Worm (Caenorhabditis elegans): ENCODE measurements around the gene srh-208.

Gene srh-208

DNA sequence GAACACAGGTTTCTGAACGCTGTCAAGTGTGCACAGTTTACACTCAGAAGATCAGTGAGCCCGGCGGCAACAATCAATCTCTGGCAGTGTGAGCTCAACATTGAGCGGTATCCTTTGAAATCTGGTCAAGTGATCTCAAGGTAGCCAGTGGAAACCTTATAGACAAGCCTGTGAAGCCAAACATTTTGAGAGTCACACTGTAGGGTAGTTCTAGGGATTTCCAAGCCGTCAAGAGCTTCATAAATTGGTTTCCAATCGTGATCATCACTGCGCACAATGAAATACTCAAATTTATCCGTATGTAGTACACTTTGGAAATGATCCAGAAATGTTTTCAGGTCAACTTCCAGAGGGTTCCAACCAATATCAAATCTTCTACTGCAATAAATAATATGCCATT is 10.3 kb upstream of the srh-208 start, which contains the start of gene F55C9.15:
Gene F55C9.15 (minus strand): TSS at position 101 of the 400 bp plus-strand sequence.
- TF ChIP-seq elt-3 (tag; optimal IDR thresholded peaks at IDR 0.05) = no peak
- TF ChIP-seq snpc-4 (tag; optimal IDR thresholded peaks at IDR 0.05) = no peak
- no peak for TF ChIP-seq elt-1 (tag; optimal IDR thresholded peaks at IDR 0.05)
- no peak for TF ChIP-seq unc-62 (GFP tag; optimal IDR thresholded peaks at IDR 0.05)
- no peak for TF ChIP-seq lin-39 (tag; optimal IDR thresholded peaks at IDR 0.05)
- no peak for TF ChIP-seq R02D3.7 (tag; optimal IDR thresholded peaks at IDR 0.05)
- no peak for TF ChIP-seq ztf-11 (tag; optimal IDR thresholded peaks at IDR 0.05)
- TF ChIP-seq mdl-1 (tag; optimal IDR thresholded peaks at IDR 0.05) = no peak
- TF ChIP-seq lsy-12 (tag; optimal IDR thresholded peaks at IDR 0.05) = no peak

DNA sequence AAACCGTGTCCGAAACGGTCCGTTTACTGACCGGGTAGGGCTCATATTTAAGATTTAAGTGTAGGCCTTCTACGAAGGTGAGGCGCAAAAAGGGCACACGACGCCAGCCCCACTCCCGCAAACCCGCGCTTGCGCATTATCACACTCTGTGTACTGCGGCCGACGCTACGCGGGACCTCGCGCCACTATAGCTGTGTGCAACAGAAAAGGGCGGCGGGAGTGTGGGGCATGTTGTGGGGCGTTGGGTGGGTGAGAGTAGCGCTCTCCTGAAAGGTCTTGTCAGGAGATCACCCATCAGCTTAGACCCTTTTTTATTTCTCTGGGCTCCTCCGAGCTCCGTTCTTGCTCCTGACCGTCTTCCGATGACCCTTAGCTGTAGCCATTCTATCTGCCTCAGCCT is 9.0 kb upstream of the srh-208 start:
- TF ChIP-seq ztf-4 (tag; optimal IDR thresholded peaks at IDR 0.05) (no peak), fkh-2 (tag; optimal IDR thresholded peaks at IDR 0.05) (no peak), snpc-4 (tag; optimal IDR thresholded peaks at IDR 0.05) (no peak), nhr-25 (tag; optimal IDR thresholded peaks at IDR 0.05) (no peak), elt-1 (tag; optimal IDR thresholded peaks at IDR 0.05) (no peak), jun-1 (tag; optimal IDR thresholded peaks at IDR 0.05) (no peak), elt-2 (tag; optimal IDR thresholded peaks at IDR 0.05) (no peak), ztf-11 (tag; optimal IDR thresholded peaks at IDR 0.05) (no peak), nhr-43 (tag; optimal IDR thresholded peaks at IDR 0.05; ENCODE audit: poor library complexity, severe bottlenecking) (no peak), nhr-77 (tag; optimal IDR thresholded peaks at IDR 0.05) (no peak), ZK546.5 (tag; optimal IDR thresholded peaks at IDR 0.05) (no peak), nhr-237 (tag; optimal IDR thresholded peaks at IDR 0.05) (no peak), nhr-11 (tag; optimal IDR thresholded peaks at IDR 0.05) (no peak), ceh-82 (tag; optimal IDR thresholded peaks at IDR 0.05) (no peak)

DNA sequence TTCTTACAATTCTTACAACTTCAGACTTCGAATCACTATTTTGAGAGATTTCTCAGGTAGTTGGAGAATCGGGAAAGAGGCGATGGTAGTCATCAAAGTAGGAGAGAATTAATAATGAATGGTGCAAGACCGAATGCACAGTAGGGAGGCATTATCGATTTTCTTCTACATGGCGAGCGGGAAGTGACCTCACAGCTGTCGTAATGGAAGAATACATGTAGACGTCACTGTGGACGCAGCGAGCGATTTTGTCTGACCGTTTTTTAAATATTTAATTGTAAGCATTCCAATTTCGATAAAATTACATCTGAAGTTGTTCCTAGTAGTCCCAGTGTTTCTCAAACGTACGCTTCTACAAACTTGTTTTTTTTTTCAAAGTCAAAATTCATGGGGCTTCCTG is 7.6 kb upstream of the srh-208 start, which contains the start of gene F55C9.11:
Gene F55C9.11 (minus strand): TSS at position 101 of the 400 bp plus-strand sequence.
- TF ChIP-seq ztf-4 (tag; optimal IDR thresholded peaks at IDR 0.05) (no peak), eor-1 (tag; optimal IDR thresholded peaks at IDR 0.05) (no peak), unc-62 (GFP tag; optimal IDR thresholded peaks at IDR 0.05) (no peak), lsy-12 (tag; optimal IDR thresholded peaks at IDR 0.05) (no peak), mdl-1 (tag; optimal IDR thresholded peaks at IDR 0.05) (no peak), R02D3.7 (tag; optimal IDR thresholded peaks at IDR 0.05) (no peak), nhr-237 (tag; optimal IDR thresholded peaks at IDR 0.05) (no peak), snpc-4 (tag; optimal IDR thresholded peaks at IDR 0.05) (no peak)

DNA sequence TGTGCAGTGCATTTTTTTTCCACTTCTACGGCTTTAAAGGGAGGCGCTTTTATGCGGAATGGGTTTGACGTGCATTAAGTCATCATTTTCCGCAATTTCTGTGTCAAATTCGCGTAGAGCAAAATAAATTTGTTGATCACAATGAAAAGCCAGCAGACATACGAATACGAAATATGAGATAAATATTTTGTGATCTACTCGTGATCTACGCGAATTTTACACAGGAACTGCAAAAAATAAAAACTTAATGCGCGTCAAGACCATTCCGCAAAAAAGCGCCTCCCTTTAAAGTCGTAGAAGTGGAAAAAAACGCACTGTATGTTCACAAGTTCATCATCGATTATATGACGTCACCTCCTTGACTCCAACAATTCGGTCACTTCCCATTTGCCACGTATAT is 5.8 kb upstream of the srh-208 start, which contains the start of gene C43D7.8:
Gene C43D7.8 (minus strand): TSS at position 101 of the 400 bp plus-strand sequence.
- TF ChIP-seq sea-2 (GFP tag; optimal IDR thresholded peaks at IDR 0.05) = no peak
- no peak for TF ChIP-seq eor-1 (tag; optimal IDR thresholded peaks at IDR 0.05)
- TF ChIP-seq hmg-11 (tag; optimal IDR thresholded peaks at IDR 0.05) = no peak
- no peak for TF ChIP-seq nhr-67 (tag; optimal IDR thresholded peaks at IDR 0.05)
- no peak for TF ChIP-seq ceh-9 (tag; optimal IDR thresholded peaks at IDR 0.05)
- TF ChIP-seq nhr-11 (tag; optimal IDR thresholded peaks at IDR 0.05) = no peak
- TF ChIP-seq egl-27 (tag; optimal IDR thresholded peaks at IDR 0.05) = no peak
- no peak for TF ChIP-seq pha-4 (tag; optimal IDR thresholded peaks at IDR 0.05)
- TF ChIP-seq elt-3 (tag; optimal IDR thresholded peaks at IDR 0.05) = no peak
- TF ChIP-seq fkh-2 (tag; optimal IDR thresholded peaks at IDR 0.05) = no peak
- TF ChIP-seq lin-15B (tag; optimal IDR thresholded peaks at IDR 0.05) = no peak
- no peak for TF ChIP-seq egl-5 (tag; optimal IDR thresholded peaks at IDR 0.05)
- TF ChIP-seq lin-39 (tag; optimal IDR thresholded peaks at IDR 0.05) = no peak
- TF ChIP-seq unc-62 (GFP tag; optimal IDR thresholded peaks at IDR 0.05) = no peak
- no peak for TF ChIP-seq nfya-1 (tag; optimal IDR thresholded peaks at IDR 0.05; ENCODE audit: insufficient read depth)
- no peak for TF ChIP-seq snpc-4 (tag; optimal IDR thresholded peaks at IDR 0.05)
- TF ChIP-seq jun-1 (tag; optimal IDR thresholded peaks at IDR 0.05) = no peak
- no peak for TF ChIP-seq fkh-10 (GFP tag; optimal IDR thresholded peaks at IDR 0.05)
- no peak for TF ChIP-seq unc-39 (tag; optimal IDR thresholded peaks at IDR 0.05)

DNA sequence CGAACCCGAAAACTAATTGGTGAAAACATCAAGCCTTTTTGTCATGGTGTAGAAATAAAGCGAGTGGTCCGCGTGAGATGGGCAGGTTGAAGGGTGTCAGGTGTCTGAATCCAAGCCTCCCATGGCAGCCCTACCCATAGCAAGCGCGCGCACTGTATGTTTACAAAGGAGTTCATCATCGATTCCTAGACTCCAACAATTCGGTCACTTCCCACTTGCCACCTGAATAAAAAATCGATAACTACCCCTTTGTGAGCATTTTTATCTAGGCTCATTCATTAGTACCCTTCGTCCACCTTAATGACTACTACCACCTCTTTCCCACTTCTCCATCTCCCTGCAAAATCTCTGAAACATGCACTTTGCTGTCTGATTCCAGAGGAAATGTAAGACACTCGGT is 4.2 kb upstream of the srh-208 start, which contains the start of gene fbxb-64:
Gene fbxb-64 (plus strand): TSS at position 301 of the 400 bp plus-strand sequence.
- TF ChIP-seq unc-62 (GFP tag; optimal IDR thresholded peaks at IDR 0.05) = no peak
- TF ChIP-seq ceh-28 (tag; optimal IDR thresholded peaks at IDR 0.05) = no peak
- TF ChIP-seq ztf-11 (tag; optimal IDR thresholded peaks at IDR 0.05) = no peak
- TF ChIP-seq ztf-4 (tag; optimal IDR thresholded peaks at IDR 0.05) = no peak
- no peak for TF ChIP-seq lin-39 (tag; optimal IDR thresholded peaks at IDR 0.05)
- no peak for TF ChIP-seq R02D3.7 (tag; optimal IDR thresholded peaks at IDR 0.05)
- no peak for TF ChIP-seq lin-15B (tag; optimal IDR thresholded peaks at IDR 0.05)
- TF ChIP-seq fkh-10 (GFP tag; optimal IDR thresholded peaks at IDR 0.05) = no peak
- no peak for TF ChIP-seq zag-1 (tag; optimal IDR thresholded peaks at IDR 0.05)
- TF ChIP-seq nhr-76 (tag; optimal IDR thresholded peaks at IDR 0.05) = no peak
- no peak for TF ChIP-seq egl-5 (tag; optimal IDR thresholded peaks at IDR 0.05)
